Worm (Caenorhabditis elegans) whole organism, L3 larva: ENCODE results near the gene trpa-1.

ENCODE experiments used
- R02D3.7 ChIP-seq: fragments of 150-350 bp; optimal IDR thresholded peaks from 2 replicates; lab custom pipeline; 2014; ENCODE audit warnings: missing biosample characterization, missing genetic modification characterization
- ZK546.5 ChIP-seq: sonication (generic microtip); optimal IDR thresholded peaks from 2 replicates; lab custom pipeline; 2017; ENCODE audit warnings: missing biosample characterization, missing genetic modification characterization
- aly-2 ChIP-seq: fragments of 150-350 bp; optimal IDR thresholded peaks from 2 replicates; lab custom pipeline; 2014; ENCODE audit warnings: missing biosample characterization, missing genetic modification characterization
- ama-1 ChIP-seq: fragments of 150-350 bp; optimal IDR thresholded peaks from 2 replicates; lab custom pipeline; 2018
- ceh-16 ChIP-seq: sonication (generic microtip); optimal IDR thresholded peaks from 2 replicates; lab custom pipeline; 2017; ENCODE audit warnings: missing biosample characterization, missing genetic modification characterization
- ceh-28 ChIP-seq: fragments of 150-350 bp; optimal IDR thresholded peaks from 2 replicates; lab custom pipeline; 2014; ENCODE audit warnings: missing biosample characterization, missing genetic modification reagents, missing genetic modification characterization
- ceh-82 ChIP-seq: fragments of 150-350 bp; optimal IDR thresholded peaks from 2 replicates; lab custom pipeline; 2014; ENCODE audit warnings: missing biosample characterization, missing genetic modification characterization
- daf-12 ChIP-seq: fragments of 150-350 bp; optimal IDR thresholded peaks from 2 replicates; lab custom pipeline; 2014; ENCODE audit warnings: missing biosample characterization, missing genetic modification reagents, missing genetic modification characterization
- egl-27 ChIP-seq: sonication (generic microtip); optimal IDR thresholded peaks from 4 replicates; lab custom pipeline; 2017; ENCODE audit warnings: missing biosample characterization, missing genetic modification reagents, missing genetic modification characterization
- elt-1 ChIP-seq: fragments of 150-350 bp; optimal IDR thresholded peaks from 2 replicates; lab custom pipeline; 2014; ENCODE audit warnings: missing biosample characterization, missing genetic modification characterization
- elt-2 ChIP-seq: sonication (generic microtip); optimal IDR thresholded peaks from 2 replicates; lab custom pipeline; 2016; ENCODE audit warnings: missing genetic modification reagents, mild to moderate bottlenecking, missing genetic modification characterization, missing compliant biosample characterization
- elt-3 ChIP-seq, 3 experiments: fragments of 150-350 bp in 1 of 3; sonication (generic microtip) in 2 of 3; optimal IDR thresholded peaks; 2 replicates in 2 of 3; 4 replicates in 1 of 3; lab custom pipeline; 2014 to 2017; ENCODE audit warnings: missing biosample characterization in 3 of 3, missing genetic modification characterization in 3 of 3
- eor-1 ChIP-seq, 2 experiments: fragments of 150-350 bp; optimal IDR thresholded peaks; 2 replicates each; lab custom pipeline; 2014 to 2018; ENCODE audit warnings: missing biosample characterization in 2 of 2, missing genetic modification characterization in 2 of 2
- fkh-10 ChIP-seq: sonication (generic microtip); optimal IDR thresholded peaks from 2 replicates; lab custom pipeline; 2017; ENCODE audit warnings: missing biosample characterization, missing genetic modification reagents, missing genetic modification characterization
- fkh-2 ChIP-seq: fragments of 150-350 bp; optimal IDR thresholded peaks from 2 replicates; lab custom pipeline; 2014; ENCODE audit warnings: missing biosample characterization, missing genetic modification reagents, missing genetic modification characterization
- fos-1 ChIP-seq: fragments of 150-350 bp; optimal IDR thresholded peaks from 2 replicates; lab custom pipeline; 2014; ENCODE audit warnings: missing biosample characterization, missing genetic modification characterization
- lin-39 ChIP-seq: fragments of 150-350 bp; optimal IDR thresholded peaks from 2 replicates; lab custom pipeline; 2018; ENCODE audit warnings: missing biosample characterization, missing genetic modification reagents, missing genetic modification characterization
- lsy-12 ChIP-seq: sonication (generic microtip); optimal IDR thresholded peaks from 2 replicates; lab custom pipeline; 2016; ENCODE audit warnings: mild to moderate bottlenecking, missing genetic modification characterization, missing compliant biosample characterization
- mml-1 ChIP-seq: fragments of 150-350 bp; sonication (generic microtip); optimal IDR thresholded peaks from 3 replicates; lab custom pipeline; 2014; ENCODE audit warnings: missing biosample characterization, missing genetic modification characterization
- nfya-1 ChIP-seq: sonication (generic microtip); optimal IDR thresholded peaks from 2 replicates; lab custom pipeline; 2017; ENCODE audit warnings: missing genetic modification characterization, mild to moderate bottlenecking, missing compliant biosample characterization, antibody characterized with exemption, moderate library complexity; ENCODE audit not compliant: insufficient read depth
- nhr-11 ChIP-seq: fragments of 150-350 bp; optimal IDR thresholded peaks from 2 replicates; lab custom pipeline; 2014; ENCODE audit warnings: missing biosample characterization, missing genetic modification characterization
- nhr-23 ChIP-seq: fragments of 150-350 bp; optimal IDR thresholded peaks from 2 replicates; lab custom pipeline; 2014; ENCODE audit warnings: missing biosample characterization, missing genetic modification reagents, missing genetic modification characterization
- nhr-25 ChIP-seq: sonication (generic microtip); optimal IDR thresholded peaks from 2 replicates; lab custom pipeline; 2017; ENCODE audit warnings: missing biosample characterization, missing genetic modification characterization
- nhr-28 ChIP-seq: fragments of 150-350 bp; optimal IDR thresholded peaks from 2 replicates; lab custom pipeline; 2014; ENCODE audit warnings: missing biosample characterization, missing genetic modification characterization
- nhr-43 ChIP-seq: sonication (generic microtip); optimal IDR thresholded peaks from 2 replicates; lab custom pipeline; 2016; ENCODE audit warnings: mild to moderate bottlenecking, missing genetic modification characterization, missing compliant biosample characterization; ENCODE audit not compliant: poor library complexity, severe bottlenecking
- nhr-67 ChIP-seq: fragments of 150-350 bp; optimal IDR thresholded peaks from 2 replicates; lab custom pipeline; 2014; ENCODE audit warnings: missing biosample characterization, missing genetic modification characterization
- nhr-76 ChIP-seq: fragments of 150-350 bp; sonication (generic microtip); optimal IDR thresholded peaks from 5 replicates; lab custom pipeline; 2014; ENCODE audit warnings: missing biosample characterization, missing genetic modification characterization
- pqm-1 ChIP-seq: fragments of 150-350 bp; optimal IDR thresholded peaks from 2 replicates; lab custom pipeline; 2017; ENCODE audit warnings: missing biosample characterization, missing genetic modification characterization, inconsistent platforms
- sea-2 ChIP-seq: fragments of 150-350 bp; sonication (generic microtip); optimal IDR thresholded peaks from 4 replicates; lab custom pipeline; 2014; ENCODE audit warnings: missing biosample characterization, missing genetic modification reagents, missing genetic modification characterization
- snpc-4 ChIP-seq: fragments of 150-350 bp; optimal IDR thresholded peaks from 2 replicates; lab custom pipeline; 2014; ENCODE audit warnings: missing biosample characterization, missing genetic modification characterization
- tbx-2 ChIP-seq: sonication (generic microtip); optimal IDR thresholded peaks from 2 replicates; lab custom pipeline; 2016; ENCODE audit warnings: mild to moderate bottlenecking, missing genetic modification characterization, missing compliant biosample characterization
- zag-1 ChIP-seq: fragments of 150-350 bp; optimal IDR thresholded peaks from 2 replicates; lab custom pipeline; 2014; ENCODE audit warnings: missing biosample characterization, missing genetic modification characterization
- ztf-11 ChIP-seq: fragments of 150-350 bp; optimal IDR thresholded peaks from 2 replicates; lab custom pipeline; 2014; ENCODE audit warnings: missing biosample characterization, missing genetic modification characterization
- ztf-4 ChIP-seq: fragments of 150-350 bp; optimal IDR thresholded peaks from 2 replicates; lab custom pipeline; 2014; ENCODE audit warnings: missing biosample characterization, missing genetic modification characterization

Gene trpa-1

ce11 chrIV:11893336-11893735 is 29.0 kb downstream of the trpa-1 start:
- TF ChIP-seq snpc-4 (tag; lab: Kevin White, UChicago) (no peak), ztf-11 (tag; lab: Kevin White, UChicago) (no peak), egl-27 (no peak), ceh-28 (tag; lab: Kevin White, UChicago) (no peak), ztf-4 (tag; lab: Kevin White, UChicago) (no peak), nhr-25 (no peak), R02D3.7 (tag; lab: Kevin White, UChicago) (no peak), ceh-82 (tag; lab: Kevin White, UChicago) (no peak), aly-2 (no peak), nhr-43 (tag; lab: Kevin White, UChicago) (no peak), nhr-23 (tag; lab: Kevin White, UChicago) (no peak), zag-1 (tag; lab: Kevin White, UChicago) (no peak), nhr-76 (tag; lab: Kevin White, UChicago) (no peak)
- TF ChIP-seq, all 47 proteins: peak for 0

ce11 chrIV:11897710-11898109 is 33.4 kb downstream of the trpa-1 start:
- TF ChIP-seq nhr-25, result peak; percentile 47
- TF ChIP-seq eor-1 (tag; optimal IDR thresholded peaks at IDR 0.05; lab: Kevin White, UChicago), result no peak
- peak; percentile 13 for TF ChIP-seq elt-2 (tag; lab: Kevin White, UChicago)
- peak; percentile 48 for TF ChIP-seq pqm-1 (tag; lab: Kevin White, UChicago)
- TF ChIP-seq elt-3 (tag; optimal IDR thresholded peaks at IDR 0.05; lab: Kevin White, UChicago), result peak in 2 of 3 experiments; percentile 28 to 36
- TF ChIP-seq nhr-43 (tag; lab: Kevin White, UChicago), result peak; percentile 93
- peak; percentile 74 for TF ChIP-seq nhr-23 (tag; lab: Kevin White, UChicago)
- no peak for TF ChIP-seq ztf-4 (tag; lab: Kevin White, UChicago)
- TF ChIP-seq nfya-1 (tag; lab: Kevin White, UChicago), result peak; percentile 47
- TF ChIP-seq R02D3.7 (tag; lab: Kevin White, UChicago), result no peak
- TF ChIP-seq sea-2 (GFP tag; lab: Kevin White, UChicago), result no peak

DNA sequence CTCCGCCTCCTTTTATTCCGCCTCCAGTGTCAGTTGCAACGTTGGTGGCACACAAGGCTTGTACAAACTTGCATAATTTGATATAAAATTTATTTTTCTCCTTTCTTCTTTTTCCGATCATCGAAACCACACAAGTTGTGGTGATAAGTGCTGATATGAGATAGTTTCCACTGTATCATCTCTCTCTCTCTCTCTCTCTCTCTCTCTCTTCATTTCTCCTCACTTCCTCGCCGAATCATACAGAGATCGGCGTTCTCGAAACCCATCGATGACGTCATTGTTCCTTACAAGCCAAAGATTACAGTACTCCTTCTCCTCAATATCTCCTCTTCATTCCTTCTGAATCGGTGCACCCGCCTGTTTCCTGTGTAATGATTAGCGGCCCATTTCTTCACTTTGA is 35.0 kb downstream of the trpa-1 start, which contains the start of gene nhr-43:
Gene nhr-43 (plus strand): TSS at position 233 of the 400 bp plus-strand sequence.
- TF ChIP-seq nhr-28 (tag; lab: Kevin White, UChicago) (no peak), ceh-82 (tag; lab: Kevin White, UChicago) (no peak), fkh-10 (no peak), nhr-43 (tag; lab: Kevin White, UChicago) (peak; percentile 98), ama-1 (no peak), daf-12 (tag; lab: Kevin White, UChicago) (no peak), eor-1 (tag; optimal IDR thresholded peaks at IDR 0.05; lab: Kevin White, UChicago) (no peak), nhr-11 (tag; lab: Kevin White, UChicago) (no peak), nfya-1 (tag; lab: Kevin White, UChicago) (peak; percentile 8), lin-39 (tag; lab: Kevin White, UChicago) (no peak), egl-27 (no peak), nhr-25 (peak; percentile 48), ZK546.5 (no peak), nhr-23 (tag; lab: Kevin White, UChicago) (peak; percentile 64), tbx-2 (peak; percentile 40), elt-3 (tag; optimal IDR thresholded peaks at IDR 0.05; lab: Kevin White, UChicago) (peak in 1 of 3 experiments; percentile 72)
- TF ChIP-seq, all 47 proteins: peak for 6

ce11 chrIV:11900399-11900798 is 36.1 kb downstream of the trpa-1 start:
- TF ChIP-seq fos-1 (tag; lab: Kevin White, UChicago) (no peak), mml-1 (tag; lab: Kevin White, UChicago) (no peak), lsy-12 (tag; lab: Kevin White, UChicago) (no peak), elt-1 (tag; lab: Kevin White, UChicago) (peak; percentile 94), ceh-16 (tag; lab: Kevin White, UChicago) (no peak), fkh-2 (no peak), sea-2 (GFP tag; lab: Kevin White, UChicago) (no peak), lin-39 (tag; lab: Kevin White, UChicago) (no peak), nhr-23 (tag; lab: Kevin White, UChicago) (peak; percentile 64), nhr-43 (tag; lab: Kevin White, UChicago) (peak; percentile 78), nhr-67 (tag; lab: Kevin White, UChicago) (no peak)
- TF ChIP-seq, all 47 proteins: peak for 3
